Fruit fly (Drosophila melanogaster): ENCODE measurements around the gene Muc11A.

dm6 chrX:12056535-12056934 lies 3.1 kb upstream of the Muc11A start, which contains the start of gene Uch-L5R:
- TF ChIP-seq Hr39 (GFP tag; optimal IDR thresholded peaks at IDR 0.05): no peak
- TF ChIP-seq topi (GFP tag; optimal IDR thresholded peaks at IDR 0.05): no peak
- no peak for TF ChIP-seq CG16779 (tag; optimal IDR thresholded peaks at IDR 0.05)
- no peak for TF ChIP-seq CG1621 (tag; optimal IDR thresholded peaks at IDR 0.05)
- TF ChIP-seq Eip93F (GFP tag; optimal IDR thresholded peaks at IDR 0.05): no peak
- TF ChIP-seq CG6792 (GFP tag; optimal IDR thresholded peaks at IDR 0.05): no peak

Data from whole organism, prepupa.